Fruit fly (Drosophila melanogaster) whole organism, prepupa: ENCODE results near the gene CG5199.

Experiments used
- Blimp-1 ChIP-seq: fragments of 200-800 bp; sonication (Bioruptor generic); optimal IDR thresholded peaks from 3 replicates; lab custom pipeline; 2017; ENCODE audit warnings: missing biosample characterization, missing genetic modification characterization, mild to moderate bottlenecking, moderate library complexity, missing genetic modification reagents
- CG10669 ChIP-seq: fragments of 200-800 bp; sonication (Bioruptor generic); optimal IDR thresholded peaks from 3 replicates; lab custom pipeline; 2018; ENCODE audit warnings: missing biosample characterization, mild to moderate bottlenecking, missing genetic modification characterization, moderate library complexity
- CG11294 ChIP-seq: fragments of 200-800 bp; sonication (Bioruptor generic); IDR thresholded peaks from 2 replicates; pipeline ENCODE4 v1.3.6; 2022; ENCODE audit warnings: missing biosample characterization, missing genetic modification characterization
- CG11762 ChIP-seq: fragments of 200-800 bp; sonication (Bioruptor generic); optimal IDR thresholded peaks from 3 replicates; lab custom pipeline; 2016; ENCODE audit warnings: missing biosample characterization, missing genetic modification characterization; ENCODE audit not compliant: insufficient read depth
- CG11902 ChIP-seq: fragments of 200-800 bp; sonication (Bioruptor generic); optimal IDR thresholded peaks from 3 replicates; lab custom pipeline; 2016; ENCODE audit warnings: missing biosample characterization, missing genetic modification characterization
- CG1621 ChIP-seq: fragments of 200-800 bp; sonication (Bioruptor generic); optimal IDR thresholded peaks from 3 replicates; lab custom pipeline; 2018; ENCODE audit warnings: missing biosample characterization, mild to moderate bottlenecking, missing genetic modification characterization
- CG16779 ChIP-seq: fragments of 200-800 bp; sonication (Bioruptor generic); optimal IDR thresholded peaks from 3 replicates; lab custom pipeline; 2017; ENCODE audit warnings: missing biosample characterization, mild to moderate bottlenecking, missing genetic modification characterization
- CG3032 ChIP-seq: fragments of 200-800 bp; optimal IDR thresholded peaks from 2 replicates; lab custom pipeline; 2019; ENCODE audit warnings: missing biosample characterization, mild to moderate bottlenecking, missing genetic modification characterization, moderate library complexity
- CG32006 ChIP-seq: fragments of 200-800 bp; sonication (Bioruptor generic); optimal IDR thresholded peaks from 3 replicates; lab custom pipeline; 2017; ENCODE audit warnings: missing biosample characterization, mild to moderate bottlenecking, missing genetic modification characterization
- CG34406 ChIP-seq: fragments of 200-800 bp; sonication (Bioruptor generic); optimal IDR thresholded peaks from 3 replicates; lab custom pipeline; 2016; ENCODE audit warnings: missing biosample characterization, missing genetic modification characterization
- CG3919 ChIP-seq: fragments of 200-800 bp; sonication (Bioruptor generic); optimal IDR thresholded peaks from 3 replicates; lab custom pipeline; 2016; ENCODE audit warnings: missing biosample characterization, missing genetic modification characterization
- CG4318 ChIP-seq: fragments of 200-800 bp; sonication (Bioruptor generic); optimal IDR thresholded peaks from 3 replicates; lab custom pipeline; 2017; ENCODE audit warnings: missing biosample characterization, mild to moderate bottlenecking, missing genetic modification characterization
- CG6792 ChIP-seq: fragments of 200-800 bp; sonication (Bioruptor generic); optimal IDR thresholded peaks from 3 replicates; lab custom pipeline; 2016; ENCODE audit warnings: missing biosample characterization, missing genetic modification characterization
- CG7368 ChIP-seq: fragments of 200-800 bp; sonication (Bioruptor generic); optimal IDR thresholded peaks from 3 replicates; lab custom pipeline; 2016; ENCODE audit warnings: missing biosample characterization, missing genetic modification characterization
- CG8119 ChIP-seq: fragments of 200-800 bp; sonication (Bioruptor generic); IDR thresholded peaks from 3 replicates; pipeline ENCODE4 v1.3.6; 2022; ENCODE audit warnings: missing biosample characterization, missing genetic modification characterization
- CG8319 ChIP-seq: fragments of 200-800 bp; sonication (Bioruptor generic); optimal IDR thresholded peaks from 3 replicates; lab custom pipeline; 2016; ENCODE audit warnings: missing biosample characterization, missing genetic modification characterization
- CG9139 ChIP-seq: fragments of 200-800 bp; sonication (Bioruptor generic); optimal IDR thresholded peaks from 3 replicates; lab custom pipeline; 2017; ENCODE audit warnings: missing biosample characterization, mild to moderate bottlenecking, missing genetic modification characterization
- Eip75B ChIP-seq: fragments of 200-800 bp; sonication (Bioruptor generic); optimal IDR thresholded peaks from 3 replicates; lab custom pipeline; 2016; ENCODE audit warnings: missing biosample characterization, missing genetic modification characterization
- Eip78C ChIP-seq: fragments of 200-800 bp; sonication (Bioruptor generic); peaks from one replicate; lab custom pipeline; 2016; ENCODE audit warnings: missing biosample characterization, missing genetic modification characterization
- Eip93F ChIP-seq: fragments of 200-800 bp; sonication (Bioruptor generic); optimal IDR thresholded peaks from 2 replicates; lab custom pipeline; 2016; ENCODE audit warnings: missing biosample characterization, mild to moderate bottlenecking, missing genetic modification characterization
- Ets21C ChIP-seq: fragments of 200-800 bp; sonication (Bioruptor generic); optimal IDR thresholded peaks from 3 replicates; lab custom pipeline; 2016; ENCODE audit warnings: missing biosample characterization, missing genetic modification characterization
- Ets96B ChIP-seq: fragments of 200-800 bp; optimal IDR thresholded peaks from 2 replicates; lab custom pipeline; 2019; ENCODE audit warnings: missing biosample characterization, mild to moderate bottlenecking, missing genetic modification characterization, moderate library complexity
- Hr38 ChIP-seq: sonication (Bioruptor generic); optimal IDR thresholded peaks from 2 replicates; lab custom pipeline; 2016; ENCODE audit warnings: missing biosample characterization, missing genetic modification characterization
- Hr39 ChIP-seq: fragments of 200-800 bp; sonication (Bioruptor generic); optimal IDR thresholded peaks from 2 replicates; lab custom pipeline; 2016; ENCODE audit warnings: missing biosample characterization, missing genetic modification characterization
- Hr4 ChIP-seq: fragments of 200-800 bp; sonication (Bioruptor generic); optimal IDR thresholded peaks from 3 replicates; lab custom pipeline; 2016; ENCODE audit warnings: missing biosample characterization, missing genetic modification characterization
- Lpt ChIP-seq: fragments of 200-800 bp; sonication (Bioruptor generic); optimal IDR thresholded peaks from 3 replicates; lab custom pipeline; 2016; ENCODE audit warnings: missing biosample characterization, missing genetic modification characterization
- OdsH ChIP-seq: fragments of 200-800 bp; sonication (Bioruptor generic); optimal IDR thresholded peaks from 3 replicates; lab custom pipeline; 2016; ENCODE audit warnings: missing biosample characterization, missing genetic modification characterization
- Sox102F ChIP-seq: fragments of 200-800 bp; sonication (Bioruptor generic); optimal IDR thresholded peaks from 2 replicates; lab custom pipeline; 2016; ENCODE audit warnings: missing biosample characterization, mild to moderate bottlenecking, missing genetic modification characterization
- Sox15 ChIP-seq: fragments of 200-800 bp; sonication (Bioruptor generic); optimal IDR thresholded peaks from 3 replicates; lab custom pipeline; 2016; ENCODE audit warnings: missing biosample characterization, missing genetic modification characterization
- acj6 ChIP-seq: fragments of 200-800 bp; sonication (Bioruptor generic); optimal IDR thresholded peaks from 3 replicates; lab custom pipeline; 2016; ENCODE audit warnings: missing biosample characterization, missing genetic modification characterization
- dac ChIP-seq: fragments of 200-800 bp; sonication (Bioruptor generic); optimal IDR thresholded peaks from 2 replicates; lab custom pipeline; 2017; ENCODE audit warnings: missing biosample characterization, mild to moderate bottlenecking, missing genetic modification characterization
- eg ChIP-seq: fragments of 200-800 bp; sonication (Bioruptor generic); IDR thresholded peaks from 3 replicates; pipeline ENCODE4 v1.3.6; 2022; ENCODE audit warnings: missing biosample characterization, missing genetic modification characterization
- esn ChIP-seq: fragments of 200-800 bp; sonication (Bioruptor generic); optimal IDR thresholded peaks from 2 replicates; lab custom pipeline; 2016; ENCODE audit warnings: missing biosample characterization, mild to moderate bottlenecking, missing genetic modification characterization, moderate library complexity
- fd59A ChIP-seq: fragments of 200-800 bp; sonication (Bioruptor generic); optimal IDR thresholded peaks from 2 replicates; lab custom pipeline; 2017; ENCODE audit warnings: missing biosample characterization, mild to moderate bottlenecking, missing genetic modification characterization, missing genetic modification reagents
- fd85E ChIP-seq: fragments of 200-800 bp; sonication (Bioruptor generic); optimal IDR thresholded peaks from 3 replicates; lab custom pipeline; 2016; ENCODE audit warnings: missing biosample characterization, missing genetic modification characterization
- fkh ChIP-seq: fragments of 200-800 bp; sonication (Bioruptor generic); optimal IDR thresholded peaks from 3 replicates; lab custom pipeline; 2017; ENCODE audit warnings: missing biosample characterization, mild to moderate bottlenecking, missing genetic modification characterization, moderate library complexity
- salr ChIP-seq, 2 experiments: fragments of 200-800 bp; sonication (Bioruptor generic); optimal IDR thresholded peaks; 3 replicates each; lab custom pipeline; 2016 to 2018; ENCODE audit warnings: missing biosample characterization in 2 of 2, missing genetic modification characterization in 2 of 2, mild to moderate bottlenecking in 1 of 2
- spab ChIP-seq: fragments of 200-800 bp; sonication (Bioruptor generic); optimal IDR thresholded peaks from 2 replicates; lab custom pipeline; 2017; ENCODE audit warnings: missing biosample characterization, mild to moderate bottlenecking, missing genetic modification characterization, missing genetic modification reagents
- ss ChIP-seq, 2 experiments: fragments of 200-800 bp; sonication (Bioruptor generic); optimal IDR thresholded peaks; 2 replicates in 1 of 2; 3 replicates in 1 of 2; lab custom pipeline; 2017 to 2018; ENCODE audit warnings: mild to moderate bottlenecking in 2 of 2, missing biosample characterization in 2 of 2, missing genetic modification characterization in 2 of 2, moderate library complexity in 1 of 2
- svp ChIP-seq: fragments of 200-800 bp; sonication (Bioruptor generic); peaks from one replicate; lab custom pipeline; 2016; ENCODE audit warnings: missing biosample characterization, missing genetic modification characterization
- vri ChIP-seq: fragments of 200-800 bp; sonication (Bioruptor generic); optimal IDR thresholded peaks from 3 replicates; lab custom pipeline; 2016; ENCODE audit warnings: missing biosample characterization, mild to moderate bottlenecking, missing genetic modification characterization

CG5199 gene

dm6 chr3L:20444815-20445519 lies 7.7 kb downstream of the CG5199 start (continued):
- TF ChIP-seq CG4318 (GFP tag; lab: Kevin White, UChicago) (peak; percentile 81), eg (GFP tag; lab: Robert Waterston, UW) (peak; percentile 92), Eip75B (GFP tag; lab: Kevin White, UChicago) (peak; percentile 85), fkh (GFP tag; lab: Kevin White, UChicago) (peak; percentile 23), CG3032 (tag; lab: Kevin White, UChicago) (peak; percentile 73), CG32006 (peak; percentile 91), CG6792 (GFP tag; lab: Kevin White, UChicago) (peak; percentile 89), OdsH (GFP tag; lab: Kevin White, UChicago) (peak; percentile 94), acj6 (GFP tag; lab: Kevin White, UChicago) (peak; percentile 92), dac (GFP tag; lab: Kevin White, UChicago) (peak; percentile 80), CG8319 (GFP tag; lab: Kevin White, UChicago) (peak; percentile 89), esn (GFP tag; lab: Kevin White, UChicago) (peak; percentile 93), CG7368 (peak; percentile 89), svp (GFP tag; lab: Kevin White, UChicago) (peak; percentile 96), Ets96B (tag; lab: Kevin White, UChicago) (peak; percentile 82), Ets21C (GFP tag; lab: Kevin White, UChicago) (peak; percentile 71), Hr4 (peak; percentile 77), fd59A (GFP tag; lab: Kevin White, UChicago) (peak; percentile 64), CG11294 (peak; percentile 80), Eip93F (peak; percentile 75), CG9139 (peak; percentile 76), vri (GFP tag; lab: Kevin White, UChicago) (peak; percentile 82), Blimp-1 (peak; percentile 72), Sox102F (GFP tag; lab: Kevin White, UChicago) (peak; percentile 93), Eip78C (GFP tag; lab: Kevin White, UChicago) (peak; percentile 96), CG3919 (GFP tag; lab: Kevin White, UChicago) (peak; percentile 94), CG1621 (tag; lab: Kevin White, UChicago) (peak; percentile 80), CG34406 (GFP tag; lab: Kevin White, UChicago) (peak; percentile 91), Hr38 (GFP tag; lab: Kevin White, UChicago) (no peak), CG10669 (peak; percentile 85), ss (GFP tag; optimal IDR thresholded peaks at IDR 0.05; lab: Kevin White, UChicago) (peak; percentile 58 to 73), CG8119 (GFP tag; lab: Robert Waterston, UW) (peak; percentile 86)

- TF ChIP-seq ss (GFP tag; optimal IDR thresholded peaks at IDR 0.05; lab: Kevin White, UChicago) (no peak), Eip78C (GFP tag; lab: Kevin White, UChicago) (peak; percentile 38)
Observed at dm6 chr3L:20442674-20443313, 9.9 kb downstream of the CG5199 start.

dm6 chr3L:20441632-20442469 lies 10.8 kb downstream of the CG5199 start, which contains the start of gene CG5910:
Gene CG5910 (plus strand): TSS chr3L:20442419.
- TF ChIP-seq fkh (GFP tag; lab: Kevin White, UChicago): peak; percentile 44
- no peak for TF ChIP-seq fd85E (GFP tag; lab: Kevin White, UChicago)
- TF ChIP-seq Lpt (GFP tag; lab: Kevin White, UChicago): peak; percentile 52
- no peak for TF ChIP-seq Hr39 (GFP tag; lab: Kevin White, UChicago)
- no peak for TF ChIP-seq CG8319 (GFP tag; lab: Kevin White, UChicago)
- no peak for TF ChIP-seq CG16779
- TF ChIP-seq Sox102F (GFP tag; lab: Kevin White, UChicago): no peak
- TF ChIP-seq CG9139: no peak
- no peak for TF ChIP-seq CG1621 (tag; lab: Kevin White, UChicago)
- no peak for TF ChIP-seq CG4318 (GFP tag; lab: Kevin White, UChicago)
- TF ChIP-seq svp (GFP tag; lab: Kevin White, UChicago): no peak
- TF ChIP-seq esn (GFP tag; lab: Kevin White, UChicago): peak; percentile 63
- TF ChIP-seq salr (GFP tag; optimal IDR thresholded peaks at IDR 0.05; lab: Kevin White, UChicago): no peak
- TF ChIP-seq acj6 (GFP tag; lab: Kevin White, UChicago): peak; percentile 76
- TF ChIP-seq Ets21C (GFP tag; lab: Kevin White, UChicago): no peak
- peak; percentile 89 for TF ChIP-seq Eip78C (GFP tag; lab: Kevin White, UChicago)
- TF ChIP-seq CG6792 (GFP tag; lab: Kevin White, UChicago): no peak
- peak; percentile 41 for TF ChIP-seq CG11762
- TF ChIP-seq CG11294: peak; percentile 18; the same call in 1 of the 2 replicates
- peak; percentile 37 for TF ChIP-seq CG11902 (GFP tag; lab: Kevin White, UChicago)
- no peak for TF ChIP-seq spab (GFP tag; lab: Kevin White, UChicago)
- no peak for TF ChIP-seq Eip93F
- no peak for TF ChIP-seq dac (GFP tag; lab: Kevin White, UChicago)
- TF ChIP-seq Sox15 (GFP tag; lab: Kevin White, UChicago): peak; percentile 40
